Worm (Caenorhabditis elegans) whole organism, midembryonic: ENCODE measurements around the gene rgr-1.

ENCODE experiments used
- T22C8.4 ChIP-seq: fragments of 200-800 bp; sonication (Bioruptor generic); IDR thresholded peaks from 2 replicates; pipeline ENCODE4 v1.3.6; 2022; ENCODE audit warnings: missing genetic modification characterization, missing compliant biosample characterization
- cog-1 ChIP-seq: sonication (generic microtip); optimal IDR thresholded peaks from 2 replicates; lab custom pipeline; 2016; ENCODE audit warnings: missing genetic modification characterization, missing compliant biosample characterization
- flt-1 ChIP-seq: fragments of 200-800 bp; sonication (Bioruptor generic); IDR thresholded peaks from 2 replicates; pipeline ENCODE4 v1.3.6; 2022; ENCODE audit warnings: missing genetic modification characterization, missing compliant biosample characterization
- klf-2 ChIP-seq: fragments of 200-800 bp; sonication (Bioruptor generic); conservative IDR thresholded peaks from 2 replicates; pipeline ENCODE4 v1.3.6; 2022; ENCODE audit warnings: missing genetic modification reagents, missing genetic modification characterization, missing compliant biosample characterization
- med-1 ChIP-seq: sonication (generic microtip); optimal IDR thresholded peaks from 2 replicates; lab custom pipeline; 2017; ENCODE audit warnings: missing genetic modification characterization, mild to moderate bottlenecking, missing compliant biosample characterization, antibody characterized with exemption, missing genetic modification reagents; ENCODE audit not compliant: insufficient read depth
- ref-1 ChIP-seq: fragments of 200-800 bp; sonication (Bioruptor generic); conservative IDR thresholded peaks from 2 replicates; pipeline ENCODE4 v1.3.6; 2022; ENCODE audit warnings: missing genetic modification reagents, missing genetic modification characterization, missing compliant biosample characterization
- tab-1 ChIP-seq: fragments of 200-800 bp; sonication (Bioruptor generic); IDR thresholded peaks from 2 replicates; pipeline ENCODE4 v1.3.6; 2022; ENCODE audit warnings: missing genetic modification characterization, missing compliant biosample characterization
- ztf-23 ChIP-seq: fragments of 200-800 bp; sonication (Bioruptor generic); IDR thresholded peaks from 2 replicates; pipeline ENCODE4 v1.3.6; 2022; ENCODE audit warnings: missing genetic modification reagents, missing genetic modification characterization, missing compliant biosample characterization
- ztf-29 ChIP-seq: fragments of 200-800 bp; sonication (Bioruptor generic); IDR thresholded peaks from 2 replicates; pipeline ENCODE4 v1.3.6; 2022; ENCODE audit warnings: missing genetic modification reagents, missing genetic modification characterization, missing compliant biosample characterization

Gene rgr-1

DNA sequence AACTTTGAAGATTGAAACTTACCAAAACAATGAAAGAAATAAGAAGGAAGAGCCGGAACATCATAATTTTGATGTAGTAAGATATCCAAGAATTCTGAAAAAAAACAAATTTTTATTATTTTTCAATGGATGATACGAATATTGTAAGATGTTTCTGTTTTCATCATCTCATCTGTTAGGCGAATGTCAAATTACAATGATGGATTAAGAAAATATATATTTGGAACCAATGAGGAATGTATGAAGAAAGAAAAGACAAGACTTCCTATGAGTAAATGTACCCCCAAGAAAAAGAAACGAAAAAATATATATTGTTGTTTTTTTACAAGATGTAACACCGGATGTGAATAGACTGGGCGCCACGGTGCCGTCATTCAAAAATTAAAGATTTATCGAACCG, 32.8 kb downstream of the rgr-1 start, which contains the start of gene T26G10.5:
T26G10.5 (minus strand) TSS at position 101 of the 400 bp plus-strand sequence.
- no peak for TF ChIP-seq ref-1 (GFP tag; lab: Robert Waterston, UW)
- no peak for TF ChIP-seq cog-1
- no peak for TF ChIP-seq T22C8.4 (GFP tag; lab: Robert Waterston, UW)
- TF ChIP-seq ztf-29 (GFP tag; lab: Robert Waterston, UW) = no peak
- TF ChIP-seq klf-2 = no peak
- TF ChIP-seq med-1 (GFP tag; lab: Kevin White, UChicago) = no peak
- no peak for TF ChIP-seq tab-1
- TF ChIP-seq flt-1 (GFP tag; lab: Robert Waterston, UW) = no peak
- TF ChIP-seq ztf-23 (GFP tag; lab: Robert Waterston, UW) = no peak

DNA sequence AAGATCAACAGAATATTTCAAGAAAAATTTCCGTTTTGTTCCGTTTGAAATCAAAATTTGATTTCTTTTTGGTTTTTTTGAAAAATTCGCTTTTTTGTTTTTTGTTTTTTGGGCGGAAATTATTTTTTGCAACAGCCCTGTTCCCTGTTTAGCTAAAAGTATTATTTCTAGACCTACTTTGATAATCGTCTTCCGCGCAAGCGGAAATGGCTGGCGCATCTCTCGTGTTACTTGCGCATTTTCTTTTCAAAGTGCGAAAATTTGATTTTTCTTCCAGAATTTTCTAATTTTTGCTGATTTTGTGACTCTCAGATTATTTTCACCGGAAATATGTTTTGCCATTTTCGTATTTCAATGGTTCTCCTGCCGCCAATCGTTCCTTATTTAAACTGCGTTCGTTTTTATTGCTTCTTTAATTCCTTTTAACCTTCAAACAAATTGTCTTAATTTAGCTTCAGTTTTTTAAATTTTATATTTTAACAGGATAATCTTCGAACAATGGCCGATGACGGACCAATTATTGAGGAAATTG, 40.1 kb downstream of the rgr-1 start, which contains the start of gene cpar-1:
cpar-1 (plus strand) TSS at position 482 of the 532 bp plus-strand sequence.
- TF ChIP-seq flt-1 (GFP tag; lab: Robert Waterston, UW) (no peak), ztf-23 (GFP tag; lab: Robert Waterston, UW) (no peak), cog-1 (no peak), ref-1 (GFP tag; lab: Robert Waterston, UW) (no peak), ztf-29 (GFP tag; lab: Robert Waterston, UW) (no peak), med-1 (GFP tag; lab: Kevin White, UChicago) (no peak), tab-1 (no peak), klf-2 (no peak), T22C8.4 (GFP tag; lab: Robert Waterston, UW) (no peak)

DNA sequence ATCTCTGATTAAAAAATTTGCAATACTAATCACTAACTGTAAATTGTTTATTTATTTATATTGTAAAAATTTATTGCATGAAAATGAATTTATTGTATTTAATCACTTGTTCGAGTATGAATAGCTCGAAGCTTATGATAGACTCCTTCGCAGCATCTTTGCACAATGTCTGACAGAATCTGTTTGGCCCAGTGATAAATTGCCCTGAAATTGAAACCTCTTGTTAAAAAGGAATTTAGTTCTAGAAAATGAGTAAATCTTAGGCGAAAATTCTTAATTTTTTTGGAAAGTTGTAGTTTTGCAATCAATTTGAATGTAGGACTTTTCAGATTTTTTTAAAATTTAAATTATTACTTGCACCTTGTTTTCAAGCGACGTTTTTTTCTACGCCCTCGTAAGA, 41.5 kb downstream of the rgr-1 start:
- TF ChIP-seq tab-1 = no peak
- no peak for TF ChIP-seq T22C8.4 (GFP tag; lab: Robert Waterston, UW)
- TF ChIP-seq med-1 (GFP tag; lab: Kevin White, UChicago) = no peak

DNA sequence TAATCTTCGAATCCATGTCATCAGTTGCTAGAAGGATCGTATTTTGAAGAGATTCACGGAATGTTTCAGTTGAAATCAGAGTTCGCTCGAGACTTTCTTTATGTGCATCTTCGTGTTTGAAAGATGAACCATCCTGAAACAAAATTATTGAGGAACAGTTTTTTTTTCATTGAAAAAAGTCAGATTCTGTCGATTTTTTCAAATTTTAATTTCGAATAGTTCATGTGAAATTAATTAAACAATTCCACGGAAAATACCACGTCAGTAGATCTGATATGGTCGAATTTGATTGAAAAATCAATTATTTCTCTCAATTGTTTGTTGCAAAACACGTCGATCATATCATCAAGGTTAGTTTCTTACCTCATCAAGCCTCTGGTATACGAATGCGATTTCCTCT, 45.9 kb downstream of the rgr-1 start, which contains the start of gene F54C8.1:
F54C8.1 (plus strand) TSS at position 301 of the 400 bp plus-strand sequence.
- TF ChIP-seq med-1 (GFP tag; lab: Kevin White, UChicago) = no peak
- TF ChIP-seq cog-1 = no peak
- no peak for TF ChIP-seq ztf-23 (GFP tag; lab: Robert Waterston, UW)
- no peak for TF ChIP-seq tab-1
- TF ChIP-seq ref-1 (GFP tag; lab: Robert Waterston, UW) = no peak
- no peak for TF ChIP-seq T22C8.4 (GFP tag; lab: Robert Waterston, UW)
- no peak for TF ChIP-seq klf-2
- TF ChIP-seq flt-1 (GFP tag; lab: Robert Waterston, UW) = no peak
- no peak for TF ChIP-seq ztf-29 (GFP tag; lab: Robert Waterston, UW)

DNA sequence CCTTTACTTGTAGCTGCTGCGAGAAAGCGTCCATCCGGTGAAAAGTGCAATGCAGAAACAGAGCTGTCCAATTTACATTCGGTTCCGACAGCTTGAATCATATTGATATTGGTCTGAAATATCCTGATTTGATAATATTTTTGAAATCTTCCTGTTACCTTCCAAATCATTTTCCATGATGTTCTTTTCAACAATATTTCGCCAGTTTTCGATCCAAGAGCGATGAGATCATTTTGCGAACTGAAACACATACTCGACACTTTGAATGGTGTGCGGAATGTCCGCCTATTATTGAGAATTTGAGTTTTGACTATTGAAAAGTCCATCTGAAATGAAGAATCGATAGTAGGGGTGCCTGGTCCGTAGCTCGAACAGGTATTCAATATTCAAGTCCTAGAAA, 47.6 kb downstream of the rgr-1 start, which contains the start of gene emb-30:
emb-30 (minus strand) TSS at position 328 of the 400 bp plus-strand sequence.
- TF ChIP-seq tab-1 = no peak
- no peak for TF ChIP-seq ztf-23 (GFP tag; lab: Robert Waterston, UW)
- no peak for TF ChIP-seq ref-1 (GFP tag; lab: Robert Waterston, UW)
- TF ChIP-seq flt-1 (GFP tag; lab: Robert Waterston, UW) = 0 out of 2 replicates have a peak, but pooled peaks have one; percentile 13

DNA sequence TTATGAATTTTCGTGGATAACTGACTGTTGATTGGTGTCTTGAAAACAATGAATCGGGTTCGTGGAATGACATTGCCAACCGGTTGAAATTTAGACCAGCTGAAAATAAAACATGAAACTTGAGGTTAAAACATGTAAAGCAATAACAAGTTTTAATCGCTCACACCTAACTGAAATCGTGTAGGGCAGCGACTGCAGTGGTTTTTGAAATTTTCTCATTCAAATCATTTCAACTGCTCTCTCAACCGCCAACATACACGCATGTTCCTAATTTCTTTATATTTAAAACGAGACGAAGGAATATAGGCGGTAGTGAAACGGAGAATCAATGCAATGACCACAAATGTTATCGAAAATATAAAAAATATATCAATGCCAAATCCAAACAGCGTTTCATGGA, 49.3 kb downstream of the rgr-1 start:
- TF ChIP-seq cog-1 (no peak), ref-1 (GFP tag; lab: Robert Waterston, UW) (no peak), T22C8.4 (GFP tag; lab: Robert Waterston, UW) (no peak), ztf-23 (GFP tag; lab: Robert Waterston, UW) (no peak), flt-1 (GFP tag; lab: Robert Waterston, UW) (no peak), med-1 (GFP tag; lab: Kevin White, UChicago) (no peak), klf-2 (no peak), tab-1 (no peak), ztf-29 (GFP tag; lab: Robert Waterston, UW) (no peak)

DNA sequence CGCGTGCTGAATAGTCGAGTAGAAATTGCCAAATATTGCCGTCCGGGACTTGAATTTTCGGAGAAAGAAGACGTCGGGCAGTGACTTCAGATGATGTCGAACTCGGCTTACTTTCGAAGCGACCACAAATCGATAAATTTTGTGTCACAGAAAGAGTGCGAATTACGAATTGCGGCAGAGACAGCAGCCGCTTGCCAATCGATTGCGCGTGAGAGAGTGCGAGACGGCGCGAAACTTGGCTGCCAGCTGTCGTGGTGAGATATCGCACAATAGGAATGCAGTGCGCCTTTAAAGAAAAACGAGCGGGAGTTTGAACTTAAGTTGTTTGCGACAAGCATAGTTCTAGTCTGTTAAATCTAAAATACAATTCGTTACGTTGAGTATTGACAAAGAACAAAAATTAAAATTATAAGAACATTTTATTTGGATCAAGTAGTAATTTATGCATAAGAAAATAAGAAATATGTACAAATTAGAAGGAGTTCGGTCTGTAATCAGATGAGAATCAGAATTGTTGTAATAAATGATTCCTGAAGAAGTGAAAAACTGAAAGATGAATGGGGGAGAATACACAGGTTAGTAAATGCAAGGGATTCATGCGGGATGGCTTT, 50.0 kb downstream of the rgr-1 start, which contains the start of gene pir-2:
pir-2 (minus strand) TSS at position 218 of the 611 bp plus-strand sequence.
- TF ChIP-seq ztf-29 (GFP tag; lab: Robert Waterston, UW) = no peak
- no peak for TF ChIP-seq med-1 (GFP tag; lab: Kevin White, UChicago)
- TF ChIP-seq klf-2 = no peak
- TF ChIP-seq tab-1 = peak; percentile 13; the same call in 1 of the 2 replicates
- TF ChIP-seq flt-1 (GFP tag; lab: Robert Waterston, UW) = no peak
- TF ChIP-seq T22C8.4 (GFP tag; lab: Robert Waterston, UW) = peak; percentile 98
- peak; percentile 76 for TF ChIP-seq ztf-23 (GFP tag; lab: Robert Waterston, UW)
- TF ChIP-seq ref-1 (GFP tag; lab: Robert Waterston, UW) = no peak
- peak; percentile 25 for TF ChIP-seq cog-1

DNA sequence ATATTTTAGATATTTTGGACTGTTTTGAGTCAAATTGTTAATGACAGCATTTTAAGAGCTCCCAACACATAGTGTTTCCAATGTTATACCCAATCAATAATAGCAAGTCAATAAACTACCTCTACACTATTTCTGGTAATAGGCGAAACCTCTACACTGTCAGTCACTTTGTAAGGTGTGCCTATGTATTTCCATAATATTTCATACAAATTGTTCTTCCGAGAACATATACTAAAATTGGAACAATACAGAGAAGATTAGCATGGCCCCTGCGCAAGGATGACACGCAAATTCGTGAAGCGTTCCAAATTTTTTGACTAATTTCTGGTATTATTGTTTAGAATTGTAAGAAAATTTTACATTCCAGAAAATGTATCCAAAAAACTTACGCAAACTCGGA, 52.2 kb downstream of the rgr-1 start:
- TF ChIP-seq flt-1 (GFP tag; lab: Robert Waterston, UW) = 0 out of 2 replicates have a peak, but pooled peaks have one; percentile 15

DNA sequence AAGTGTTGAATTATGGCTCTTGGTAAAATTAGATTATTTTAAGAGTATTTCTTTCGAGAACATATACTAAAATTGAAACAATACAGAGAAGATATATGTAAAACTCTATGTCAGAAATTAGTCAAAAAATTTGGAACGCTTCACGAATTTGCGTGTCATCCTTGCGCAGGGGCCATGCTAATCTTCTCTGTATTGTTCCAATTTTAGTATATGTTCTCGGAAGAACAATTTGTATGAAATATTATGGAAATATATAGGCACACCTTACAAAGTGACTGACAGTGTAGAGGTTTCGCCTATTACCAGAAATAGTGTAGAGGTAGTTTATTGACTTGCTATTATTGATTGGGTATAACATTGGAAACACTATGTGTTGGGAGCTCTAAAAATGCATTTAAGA, 54.1 kb downstream of the rgr-1 start:
- TF ChIP-seq flt-1 (GFP tag; lab: Robert Waterston, UW) = peak; percentile 75; the same call in 1 of the 2 replicates

DNA sequence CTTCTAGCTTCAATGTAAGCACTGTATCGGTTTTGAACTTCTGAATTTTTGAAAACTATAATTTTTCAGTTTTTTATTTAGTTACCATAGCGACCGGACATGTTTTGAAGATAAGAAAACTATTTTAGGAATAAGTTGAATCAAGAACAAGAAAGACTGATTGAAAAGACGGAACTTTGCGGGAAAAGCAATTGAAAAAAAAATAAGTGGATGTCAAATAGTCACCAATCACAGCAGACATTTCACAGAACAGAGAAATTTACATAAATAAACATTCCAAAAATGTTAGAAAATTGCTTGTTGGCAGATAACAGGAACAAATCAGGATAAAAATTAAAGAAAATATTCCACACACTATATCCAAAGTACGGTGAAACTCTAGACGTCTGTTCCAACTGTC, 56.3 kb downstream of the rgr-1 start, which contains the start of gene F54C8.6:
F54C8.6 (minus strand) TSS at position 101 of the 400 bp plus-strand sequence.
- TF ChIP-seq klf-2 = no peak
- TF ChIP-seq ztf-29 (GFP tag; lab: Robert Waterston, UW) = no peak
- no peak for TF ChIP-seq flt-1 (GFP tag; lab: Robert Waterston, UW)
- no peak for TF ChIP-seq tab-1
